Worm (Caenorhabditis elegans) whole organism, L4 larva: ENCODE data around the gene Y64G10A.10.

Experiments
- egl-27 ChIP-seq: sonication (generic microtip); optimal IDR thresholded peaks from 3 replicates; lab custom pipeline; 2017; ENCODE audit warnings: missing biosample characterization, missing genetic modification reagents, missing genetic modification characterization
- jun-1 ChIP-seq: fragments of 150-350 bp; optimal IDR thresholded peaks from 2 replicates; lab custom pipeline; 2014; ENCODE audit warnings: missing biosample characterization, missing genetic modification reagents, missing genetic modification characterization
- lim-7 ChIP-seq: fragments of 200-800 bp; sonication (Bioruptor generic); IDR thresholded peaks from 2 replicates; pipeline ENCODE4 v1.3.6; 2022; ENCODE audit warnings: missing genetic modification characterization, missing compliant biosample characterization
- lin-13 ChIP-seq: fragments of 150-350 bp; optimal IDR thresholded peaks from 2 replicates; lab custom pipeline; 2014; ENCODE audit warnings: missing biosample characterization, missing genetic modification reagents, missing genetic modification characterization
- mxl-2 ChIP-seq: fragments of 200-800 bp; sonication (Bioruptor generic); conservative IDR thresholded peaks from 2 replicates; pipeline ENCODE4 v1.3.6; 2022; ENCODE audit warnings: missing genetic modification reagents, missing genetic modification characterization, missing compliant biosample characterization

- no peak for TF ChIP-seq egl-27 (tag; lab: Kevin White, UChicago)
- no peak for TF ChIP-seq jun-1 (tag; lab: Kevin White, UChicago)
- TF ChIP-seq lim-7 (GFP tag; lab: Robert Waterston, UW), result no peak
- TF ChIP-seq lin-13 (GFP tag; lab: Kevin White, UChicago), result no peak
- TF ChIP-seq mxl-2 (GFP tag; lab: Robert Waterston, UW), result no peak
Observed at ce11 chrIV:14284920-14285319, 43.7 kb upstream of the Y64G10A.10 start.
